Worm (Caenorhabditis elegans) whole organism, L1 larva: Measurements from ENCODE around the gene ubxn-6.

Experiments
- C04F5.9 ChIP-seq: sonication (generic microtip); optimal IDR thresholded peaks from 2 replicates; lab custom pipeline; 2016; ENCODE audit warnings: missing genetic modification characterization, missing compliant biosample characterization
- C16A3.4 ChIP-seq: fragments of 150-350 bp; optimal IDR thresholded peaks from 2 replicates; lab custom pipeline; 2014; ENCODE audit warnings: missing biosample characterization, missing genetic modification characterization
- F16B12.6 ChIP-seq: fragments of 150-350 bp; optimal IDR thresholded peaks from 2 replicates; lab custom pipeline; 2014; ENCODE audit warnings: missing biosample characterization, missing genetic modification characterization
- Y116A8C.19 ChIP-seq: sonication (generic microtip); optimal IDR thresholded peaks from 2 replicates; lab custom pipeline; 2016; ENCODE audit warnings: missing compliant biosample characterization, missing genetic modification characterization, borderline replicate concordance
- blmp-1 ChIP-seq: fragments of 150-350 bp; optimal IDR thresholded peaks from 2 replicates; lab custom pipeline; 2014; ENCODE audit warnings: missing biosample characterization, missing genetic modification characterization
- ceh-88 ChIP-seq: fragments of 200-800 bp; sonication (Bioruptor generic); IDR thresholded peaks from 2 replicates; pipeline ENCODE4 v1.3.6; 2022; ENCODE audit warnings: missing genetic modification characterization, missing compliant biosample characterization
- ceh-90 ChIP-seq: sonication (generic microtip); optimal IDR thresholded peaks from 2 replicates; lab custom pipeline; 2016; ENCODE audit warnings: missing genetic modification characterization, missing compliant biosample characterization
- ces-1 ChIP-seq: fragments of 150-350 bp; optimal IDR thresholded peaks from 2 replicates; lab custom pipeline; 2014; ENCODE audit warnings: missing biosample characterization, missing genetic modification reagents, missing genetic modification characterization
- efl-1 ChIP-seq, 4 experiments: fragments of 150-350 bp; optimal IDR thresholded peaks in 3 of 4; peaks in 1 of 4; 1 replicate in 1 of 4; 2 replicates in 3 of 4; lab custom pipeline; 2014; ENCODE audit warnings: missing biosample characterization in 2 of 4, missing genetic modification characterization in 2 of 4, missing genetic modification reagents in 2 of 4
- elt-2 ChIP-seq: sonication (generic microtip); optimal IDR thresholded peaks from 2 replicates; lab custom pipeline; 2016; ENCODE audit warnings: missing genetic modification characterization, mild to moderate bottlenecking, inconsistent platforms, missing compliant biosample characterization, missing genetic modification reagents
- elt-3 ChIP-seq, 6 experiments: fragments of 150-350 bp in 1 of 6; sonication (generic microtip); optimal IDR thresholded peaks; 2 replicates each; lab custom pipeline; 2017 to 2018; ENCODE audit warnings: missing biosample characterization in 6 of 6, missing genetic modification characterization in 6 of 6, inconsistent platforms in 1 of 6
- fos-1 ChIP-seq: fragments of 150-350 bp; optimal IDR thresholded peaks from 2 replicates; lab custom pipeline; 2014; ENCODE audit warnings: missing biosample characterization, missing genetic modification characterization
- grh-1 ChIP-seq: fragments of 200-800 bp; sonication (Bioruptor generic); IDR thresholded peaks from 2 replicates; pipeline ENCODE4 v1.3.6; 2022; ENCODE audit warnings: missing genetic modification reagents, missing genetic modification characterization, missing compliant biosample characterization
- hlh-17 ChIP-seq: fragments of 200-800 bp; sonication (Bioruptor generic); optimal IDR thresholded peaks from 2 replicates; lab custom pipeline; 2018; ENCODE audit warnings: missing genetic modification characterization, mild to moderate bottlenecking, missing compliant biosample characterization, moderate library complexity, borderline replicate concordance
- hlh-4 ChIP-seq: sonication (generic microtip); optimal IDR thresholded peaks from 2 replicates; lab custom pipeline; 2016; ENCODE audit warnings: mild to moderate bottlenecking, missing genetic modification characterization, missing compliant biosample characterization
- irx-1 ChIP-seq: sonication (generic microtip); optimal IDR thresholded peaks from 2 replicates; lab custom pipeline; 2016; ENCODE audit warnings: missing genetic modification characterization, missing compliant biosample characterization
- isw-1 ChIP-seq: fragments of 200-800 bp; sonication (Bioruptor generic); IDR thresholded peaks from 2 replicates; pipeline ENCODE4 v1.3.6; 2022; ENCODE audit warnings: missing genetic modification characterization, missing compliant biosample characterization
- lin-15B ChIP-seq: fragments of 150-350 bp; sonication (generic microtip); optimal IDR thresholded peaks from 3 replicates; lab custom pipeline; 2014; ENCODE audit warnings: missing biosample characterization, missing genetic modification characterization
- lin-35 ChIP-seq, 2 experiments: fragments of 150-350 bp; optimal IDR thresholded peaks; 2 replicates each; lab custom pipeline; 2014; ENCODE audit warnings: missing biosample characterization in 2 of 2, missing genetic modification characterization in 2 of 2, missing genetic modification reagents in 2 of 2
- lin-39 ChIP-seq: fragments of 150-350 bp; optimal IDR thresholded peaks from 2 replicates; lab custom pipeline; 2014; ENCODE audit warnings: missing biosample characterization, missing genetic modification reagents, missing genetic modification characterization
- lsy-2 ChIP-seq, 2 experiments: fragments of 150-350 bp; optimal IDR thresholded peaks; 2 replicates each; lab custom pipeline; 2014; ENCODE audit warnings: missing biosample characterization in 2 of 2, missing genetic modification characterization in 2 of 2
- mef-2 ChIP-seq: fragments of 150-350 bp; optimal IDR thresholded peaks from 2 replicates; lab custom pipeline; 2014; ENCODE audit warnings: missing biosample characterization, missing genetic modification characterization
- nhr-19 ChIP-seq: fragments of 200-800 bp; sonication (Bioruptor generic); conservative IDR thresholded peaks from 2 replicates; pipeline ENCODE4 v1.3.6; 2022; ENCODE audit warnings: missing genetic modification characterization, missing compliant biosample characterization
- nhr-237 ChIP-seq: fragments of 150-350 bp; optimal IDR thresholded peaks from 2 replicates; lab custom pipeline; 2014; ENCODE audit warnings: missing biosample characterization, missing genetic modification characterization
- nhr-28 ChIP-seq: fragments of 150-350 bp; optimal IDR thresholded peaks from 2 replicates; lab custom pipeline; 2014; ENCODE audit warnings: missing biosample characterization, missing genetic modification characterization
- nhr-71 ChIP-seq: sonication (generic microtip); optimal IDR thresholded peaks from 2 replicates; lab custom pipeline; 2016; ENCODE audit warnings: mild to moderate bottlenecking, missing genetic modification characterization, moderate library complexity, missing compliant biosample characterization
- nhr-84 ChIP-seq: sonication (generic microtip); optimal IDR thresholded peaks from 2 replicates; lab custom pipeline; 2017; ENCODE audit warnings: missing biosample characterization, missing genetic modification characterization
- nhr-85 ChIP-seq: sonication (generic microtip); peaks from one replicate; lab custom pipeline; 2016; ENCODE audit warnings: missing genetic modification characterization, inconsistent platforms, missing compliant biosample characterization
- nhr-90 ChIP-seq: sonication (generic microtip); optimal IDR thresholded peaks from 2 replicates; lab custom pipeline; 2016; ENCODE audit warnings: mild to moderate bottlenecking, missing genetic modification characterization, missing compliant biosample characterization; ENCODE audit not compliant: poor library complexity
- pax-3 ChIP-seq: fragments of 200-800 bp; sonication (Bioruptor generic); optimal IDR thresholded peaks from 2 replicates; lab custom pipeline; 2018; ENCODE audit warnings: mild to moderate bottlenecking, missing genetic modification characterization, moderate library complexity, missing compliant biosample characterization
- pqm-1 ChIP-seq: sonication (generic microtip); optimal IDR thresholded peaks from 3 replicates; lab custom pipeline; 2017; ENCODE audit warnings: missing biosample characterization, missing genetic modification characterization
- rnt-1 ChIP-seq: sonication (generic microtip); optimal IDR thresholded peaks from 2 replicates; lab custom pipeline; 2016; ENCODE audit warnings: mild to moderate bottlenecking, missing genetic modification characterization, moderate library complexity, missing compliant biosample characterization
- skn-1 ChIP-seq: fragments of 150-350 bp; optimal IDR thresholded peaks from 2 replicates; lab custom pipeline; 2014; ENCODE audit warnings: missing biosample characterization, missing genetic modification characterization
- snu-23 ChIP-seq: sonication (generic microtip); optimal IDR thresholded peaks from 2 replicates; lab custom pipeline; 2016; ENCODE audit warnings: missing genetic modification characterization, missing compliant biosample characterization
- sox-4 ChIP-seq: sonication (generic microtip); optimal IDR thresholded peaks from 2 replicates; lab custom pipeline; 2016; ENCODE audit warnings: missing genetic modification characterization, missing compliant biosample characterization
- sptf-1 ChIP-seq: fragments of 150-350 bp; optimal IDR thresholded peaks from 2 replicates; lab custom pipeline; 2014; ENCODE audit warnings: missing biosample characterization, missing genetic modification characterization
- sup-37 ChIP-seq: fragments of 200-800 bp; sonication (Bioruptor generic); optimal IDR thresholded peaks from 2 replicates; lab custom pipeline; 2018; ENCODE audit warnings: mild to moderate bottlenecking, missing genetic modification characterization, missing compliant biosample characterization
- unc-98 ChIP-seq: fragments of 200-800 bp; sonication (Bioruptor generic); IDR thresholded peaks from 2 replicates; pipeline ENCODE4 v1.3.6; 2022; ENCODE audit warnings: missing genetic modification characterization, missing compliant biosample characterization
- vab-15 ChIP-seq: sonication (generic microtip); optimal IDR thresholded peaks from 2 replicates; lab custom pipeline; 2017; ENCODE audit warnings: missing genotype, mild to moderate bottlenecking, missing genetic modification characterization, missing compliant biosample characterization
- ztf-11 ChIP-seq, 2 experiments: sonication (generic microtip); optimal IDR thresholded peaks; 2 replicates each; lab custom pipeline; 2016 to 2017; ENCODE audit warnings: missing genetic modification characterization in 2 of 2, missing biosample characterization in 1 of 2, missing compliant biosample characterization in 1 of 2
- ztf-4 ChIP-seq: fragments of 150-350 bp; optimal IDR thresholded peaks from 2 replicates; lab custom pipeline; 2014; ENCODE audit warnings: missing biosample characterization, missing genetic modification characterization

The ubxn-6 gene

DNA sequence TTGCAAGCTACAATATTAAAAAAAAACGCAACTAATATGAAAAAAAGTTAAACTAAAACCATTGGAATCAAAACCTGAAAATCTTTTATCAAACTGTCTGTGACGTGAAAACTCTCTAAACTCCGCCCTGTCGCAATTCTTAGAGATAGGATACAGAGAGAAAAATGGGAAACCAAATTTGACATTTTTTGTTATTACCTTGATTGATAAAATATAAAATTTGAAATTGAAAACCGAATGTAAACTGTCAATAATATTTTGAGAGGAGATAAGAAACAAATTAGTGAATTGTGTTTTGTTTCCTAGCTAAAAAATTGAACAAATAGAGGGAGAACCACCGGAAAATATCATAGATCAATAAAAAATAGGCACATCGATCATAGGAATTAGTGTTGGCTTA is 12.5 kb upstream of the ubxn-6 start:
- TF ChIP-seq blmp-1 (tag; lab: Kevin White, UChicago) (no peak), efl-1 (optimal IDR thresholded peaks at IDR 0.05; lab: Kevin White, UChicago) (no peak), efl-1 (GFP tag; optimal IDR thresholded peaks at IDR 0.05 in 1 of 2; lab: Kevin White, UChicago) (peak in 1 of 2 experiments; percentile 54)
- TF ChIP-seq, all 84 proteins: peak for 1

DNA sequence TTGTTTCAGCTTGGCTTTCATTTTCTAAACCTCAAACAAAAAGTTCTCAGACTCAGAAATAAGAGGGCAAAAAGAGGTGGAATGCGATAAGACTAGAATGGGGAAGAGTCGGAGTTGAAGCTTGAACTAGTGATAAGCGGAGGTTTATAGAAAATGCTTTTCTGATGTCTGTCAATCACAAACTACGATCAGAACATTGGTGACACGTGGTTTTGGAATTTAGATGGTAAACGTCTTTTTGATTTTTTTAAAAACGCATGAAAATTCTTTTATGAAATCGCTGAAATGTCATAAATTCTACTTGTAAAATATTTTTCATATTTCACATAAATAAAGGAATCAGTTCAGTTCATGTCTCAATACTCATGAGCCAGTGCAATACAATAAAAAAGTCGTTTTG is 11.8 kb upstream of the ubxn-6 start, which contains the start of gene H06H21.8:
H06H21.8 (minus strand) TSS at position 78 of the 400 bp plus-strand sequence.
- no peak for TF ChIP-seq hlh-4
- TF ChIP-seq lin-15B (tag; lab: Kevin White, UChicago) = no peak
- no peak for TF ChIP-seq nhr-237 (tag; lab: Kevin White, UChicago)
- TF ChIP-seq mef-2 (tag; lab: Kevin White, UChicago) = no peak
- no peak for TF ChIP-seq isw-1
- no peak for TF ChIP-seq lin-39 (tag; lab: Kevin White, UChicago)
- no peak for TF ChIP-seq nhr-71 (tag; lab: Kevin White, UChicago)
- TF ChIP-seq pax-3 (tag; lab: Kevin White, UChicago) = no peak
- no peak for TF ChIP-seq ceh-90
- TF ChIP-seq sup-37 (GFP tag; lab: Kevin White, UChicago) = no peak
- TF ChIP-seq lsy-2 (tag; optimal IDR thresholded peaks at IDR 0.05; lab: Kevin White, UChicago) = no peak
- TF ChIP-seq sox-4 (tag; lab: Kevin White, UChicago) = no peak
- TF ChIP-seq grh-1 = no peak
- peak in 1 of 2 experiments; percentile 11 for TF ChIP-seq lin-35 (GFP tag; optimal IDR thresholded peaks at IDR 0.05; lab: Kevin White, UChicago)
- TF ChIP-seq blmp-1 (tag; lab: Kevin White, UChicago) = no peak
- TF ChIP-seq vab-15 (tag; lab: Kevin White, UChicago) = no peak
- TF ChIP-seq C16A3.4 (tag; lab: Kevin White, UChicago) = no peak
- TF ChIP-seq nhr-84 (tag; lab: Kevin White, UChicago) = no peak
- TF ChIP-seq sptf-1 (tag; lab: Kevin White, UChicago) = no peak
- TF ChIP-seq nhr-90 (tag; lab: Kevin White, UChicago) = no peak
- no peak for TF ChIP-seq efl-1 (optimal IDR thresholded peaks at IDR 0.05; lab: Kevin White, UChicago)
- peak in 1 of 2 experiments; percentile 76 for TF ChIP-seq efl-1 (GFP tag; optimal IDR thresholded peaks at IDR 0.05 in 1 of 2; lab: Kevin White, UChicago)
- TF ChIP-seq nhr-85 (tag; lab: Kevin White, UChicago) = no peak
- no peak for TF ChIP-seq ztf-11 (tag; optimal IDR thresholded peaks at IDR 0.05; lab: Kevin White, UChicago)
- TF ChIP-seq pqm-1 (tag; lab: Kevin White, UChicago) = no peak
- TF ChIP-seq elt-2 (tag; lab: Kevin White, UChicago) = peak; percentile 35

DNA sequence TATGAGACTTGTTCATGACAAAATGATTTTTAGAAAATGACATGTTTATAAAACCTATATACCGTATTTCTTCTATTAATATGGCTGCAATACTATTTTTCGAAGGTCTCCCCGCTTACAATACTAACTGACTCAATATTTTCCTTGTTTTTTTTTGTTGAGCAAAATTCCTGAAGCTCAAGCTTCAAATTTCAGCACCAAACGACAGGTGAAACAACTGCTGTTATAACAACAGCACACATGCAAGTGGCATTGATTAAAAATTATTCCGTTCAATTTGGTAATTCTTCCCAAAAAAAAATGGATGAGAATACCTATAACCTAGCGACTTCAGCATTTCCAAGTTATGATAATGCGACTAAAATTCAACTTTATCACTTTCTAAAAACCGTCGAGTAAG is 4.9 kb upstream of the ubxn-6 start, which contains the start of gene srw-94:
srw-94 (plus strand) TSS at position 301 of the 400 bp plus-strand sequence.
- no peak for TF ChIP-seq nhr-71 (tag; lab: Kevin White, UChicago)
- TF ChIP-seq skn-1 (tag; lab: Kevin White, UChicago) = no peak
- no peak for TF ChIP-seq fos-1 (tag; lab: Kevin White, UChicago)
- TF ChIP-seq F16B12.6 (tag; lab: Kevin White, UChicago) = no peak
- no peak for TF ChIP-seq nhr-28
- no peak for TF ChIP-seq rnt-1 (tag; lab: Kevin White, UChicago)
- TF ChIP-seq sup-37 (GFP tag; lab: Kevin White, UChicago) = no peak
- TF ChIP-seq ceh-88 (GFP tag; lab: Robert Waterston, UW) = no peak
- TF ChIP-seq ztf-4 (tag; lab: Kevin White, UChicago) = no peak
- TF ChIP-seq elt-3 (tag; optimal IDR thresholded peaks at IDR 0.05; lab: Kevin White, UChicago) = no peak
- TF ChIP-seq irx-1 (tag; lab: Kevin White, UChicago) = no peak
- TF ChIP-seq unc-98 = no peak
- TF ChIP-seq C04F5.9 (tag; lab: Kevin White, UChicago) = no peak
- no peak for TF ChIP-seq Y116A8C.19
- TF ChIP-seq snu-23 (GFP tag; lab: Kevin White, UChicago) = no peak
- TF ChIP-seq hlh-17 (GFP tag; lab: Kevin White, UChicago) = no peak
- TF ChIP-seq lin-15B (tag; lab: Kevin White, UChicago) = no peak
- TF ChIP-seq nhr-19 (GFP tag; lab: Robert Waterston, UW) = no peak
- no peak for TF ChIP-seq ces-1 (GFP tag; lab: Kevin White, UChicago)
- no peak for TF ChIP-seq nhr-90 (tag; lab: Kevin White, UChicago)
